Worm (Caenorhabditis elegans) whole organism, L1 larva: ENCODE measurements around the gene nhr-219.

ENCODE experiments used
- lin-35 ChIP-seq, 2 experiments: fragments of 150-350 bp; optimal IDR thresholded peaks; 2 replicates each; lab custom pipeline; 2014; ENCODE audit warnings: missing biosample characterization in 2 of 2, missing genetic modification characterization in 2 of 2, missing genetic modification reagents in 2 of 2
- mep-1 ChIP-seq: fragments of 150-350 bp; optimal IDR thresholded peaks from 2 replicates; lab custom pipeline; 2014; ENCODE audit warnings: missing biosample characterization, missing genetic modification characterization
- nhr-11 ChIP-seq: fragments of 150-350 bp; optimal IDR thresholded peaks from 2 replicates; lab custom pipeline; 2014; ENCODE audit warnings: missing biosample characterization, missing genetic modification characterization
- nhr-19 ChIP-seq: fragments of 200-800 bp; sonication (Bioruptor generic); conservative IDR thresholded peaks from 2 replicates; pipeline ENCODE4 v1.3.6; 2022; ENCODE audit warnings: missing genetic modification characterization, missing compliant biosample characterization
- unc-62 ChIP-seq: fragments of 150-350 bp; optimal IDR thresholded peaks from 2 replicates; lab custom pipeline; 2014; ENCODE audit warnings: missing biosample characterization, missing genetic modification reagents, missing genetic modification characterization

- TF ChIP-seq mep-1 (tag; lab: Kevin White, UChicago) (no peak), nhr-19 (no peak), nhr-11 (tag; lab: Kevin White, UChicago) (no peak), lin-35 (GFP tag; optimal IDR thresholded peaks at IDR 0.05; lab: Kevin White, UChicago) (no peak), unc-62 (GFP tag; lab: Kevin White, UChicago) (no peak)
These were observed 9.4 kb downstream of the nhr-219 start, which contains the start of gene ttc-17 for ce11 chrV:8956387-8957095.
